Fruit fly (Drosophila melanogaster): ENCODE results near the gene Rim.

Gene Rim

DNA sequence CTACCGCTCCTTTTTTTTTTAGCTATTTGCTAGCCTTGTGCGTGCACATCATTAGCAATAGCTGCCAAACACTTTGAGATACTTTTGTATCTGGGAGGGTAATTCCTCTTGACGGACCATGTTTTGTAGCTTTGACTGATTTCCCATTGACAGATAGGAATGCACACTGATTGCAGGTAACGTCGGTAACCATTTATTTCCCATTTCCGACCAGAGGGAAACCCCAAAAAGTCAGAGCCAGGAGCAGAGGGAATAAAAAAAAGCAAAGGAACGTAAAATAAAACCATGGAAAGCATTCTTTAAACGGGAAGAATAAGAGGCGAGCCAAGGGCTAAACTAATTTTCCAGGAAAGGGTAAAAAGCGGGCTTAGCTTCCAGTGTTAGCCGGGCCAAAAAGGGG, 41.9 kb upstream of the Rim start:
- TF ChIP-seq CG2875 (GFP tag; optimal IDR thresholded peaks at IDR 0.05): no peak
- TF ChIP-seq Ets65A (GFP tag): peak; percentile 91
- TF ChIP-seq D19A (tag; optimal IDR thresholded peaks at IDR 0.05): no peak

DNA sequence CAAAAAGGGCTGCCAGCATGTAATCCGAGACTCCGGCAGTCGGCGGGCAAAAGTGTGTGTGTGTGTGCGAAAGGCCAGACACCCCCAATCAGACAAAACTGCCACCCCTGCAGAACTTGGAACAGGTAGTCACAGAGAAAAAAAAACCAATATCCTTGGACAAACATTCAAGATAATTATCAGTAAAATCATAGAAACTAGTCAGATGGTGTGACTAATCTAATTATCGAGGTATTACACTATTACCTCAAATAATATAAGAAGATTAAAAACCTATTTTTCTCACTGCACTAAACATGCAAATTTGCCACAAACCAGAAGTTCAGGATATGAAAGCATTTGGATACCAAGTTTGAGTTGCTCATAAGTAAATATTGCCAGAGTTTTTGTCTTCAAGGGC, 41.4 kb upstream of the Rim start:
- no peak for TF ChIP-seq hkb (optimal IDR thresholded peaks at IDR 0.05)
- TF ChIP-seq hkb (GFP tag; IDR thresholded peaks at IDR 0.05): no peak
- TF ChIP-seq CG15514 (GFP tag; optimal IDR thresholded peaks at IDR 0.05): no peak
- no peak for TF ChIP-seq CG13287 (GFP tag; IDR thresholded peaks at IDR 0.05; ENCODE audit: partially characterized antibody)
- peak; percentile 6 for TF ChIP-seq CG12391 (tag; optimal IDR thresholded peaks at IDR 0.05)
- no peak for TF ChIP-seq CG5180 (GFP tag; optimal IDR thresholded peaks at IDR 0.05)
- peak; percentile 42; the same call in 2 of the 3 replicates for TF ChIP-seq row (GFP tag; IDR thresholded peaks at IDR 0.05)
- no peak for TF ChIP-seq Vsx1 (GFP tag; optimal IDR thresholded peaks at IDR 0.05)
- TF ChIP-seq Med (GFP tag): peak; percentile 26
- TF ChIP-seq CG4854 (GFP tag; optimal IDR thresholded peaks at IDR 0.05): no peak
- no peak for TF ChIP-seq ssp (GFP tag; IDR thresholded peaks at IDR 0.05)
- TF ChIP-seq dpn (GFP tag; optimal IDR thresholded peaks at IDR 0.05): no peak
- TF ChIP-seq Xrp1 (GFP tag; IDR thresholded peaks at IDR 0.05): peak; percentile 47
- no peak for TF ChIP-seq CG3726 (GFP tag; IDR thresholded peaks at IDR 0.05)
- no peak for TF ChIP-seq z (GFP tag; IDR thresholded peaks at IDR 0.05)
- no peak for TF ChIP-seq CG4404 (GFP tag; IDR thresholded peaks at IDR 0.05)
- TF ChIP-seq CG8944 (GFP tag; optimal IDR thresholded peaks at IDR 0.05): no peak
- no peak for TF ChIP-seq NC2β (GFP tag; optimal IDR thresholded peaks at IDR 0.05)
- no peak for TF ChIP-seq CG7928 (GFP tag; optimal IDR thresholded peaks at IDR 0.05)
- no peak for TF ChIP-seq bowl (GFP tag; IDR thresholded peaks at IDR 0.05)
- no peak for TF ChIP-seq Deaf1 (tag; optimal IDR thresholded peaks at IDR 0.05)
- TF ChIP-seq CG4707 (GFP tag; optimal IDR thresholded peaks at IDR 0.05): no peak
- TF ChIP-seq Ravus (GFP tag; IDR thresholded peaks at IDR 0.05): no peak
- no peak for TF ChIP-seq fd3F (GFP tag; optimal IDR thresholded peaks at IDR 0.05)
- TF ChIP-seq klu (GFP tag; IDR thresholded peaks at IDR 0.05): no peak
- no peak for TF ChIP-seq Hr3 (GFP tag; optimal IDR thresholded peaks at IDR 0.05)
- peak; percentile 7 for TF ChIP-seq ATbp (GFP tag; optimal IDR thresholded peaks at IDR 0.05)
- no peak for TF ChIP-seq al (GFP tag; IDR thresholded peaks at IDR 0.05)
- no peak for TF ChIP-seq aop (GFP tag; IDR thresholded peaks at IDR 0.05)
- no peak for TF ChIP-seq ham (GFP tag; IDR thresholded peaks at IDR 0.05)
- TF ChIP-seq Sox102F (GFP tag; optimal IDR thresholded peaks at IDR 0.05): peak; percentile 0
- TF ChIP-seq CG2129 (GFP tag; IDR thresholded peaks at IDR 0.05; ENCODE audit: partially characterized antibody): no peak
- no peak for TF ChIP-seq CG10267 (tag; optimal IDR thresholded peaks at IDR 0.05)
- peak in 1 of 2 experiments; percentile 16 for TF ChIP-seq bsh (GFP tag; optimal IDR thresholded peaks at IDR 0.05)
- peak; percentile 4 for TF ChIP-seq CG17359 (tag; optimal IDR thresholded peaks at IDR 0.05)
- TF ChIP-seq CG8478 (optimal IDR thresholded peaks at IDR 0.05): no peak
- TF ChIP-seq tx (GFP tag; optimal IDR thresholded peaks at IDR 0.05): no peak
- no peak for TF ChIP-seq sob (GFP tag; IDR thresholded peaks at IDR 0.05)
- no peak for TF ChIP-seq Opbp (GFP tag; IDR thresholded peaks at IDR 0.05; ENCODE audit: partially characterized antibody)
- TF ChIP-seq CG2120 (GFP tag; optimal IDR thresholded peaks at IDR 0.05): peak; percentile 28
- no peak for TF ChIP-seq shn (GFP tag; optimal IDR thresholded peaks at IDR 0.05)
- TF ChIP-seq CG6272 (GFP tag; IDR thresholded peaks at IDR 0.05): no peak
- peak; percentile 2 for TF ChIP-seq Meics (GFP tag; optimal IDR thresholded peaks at IDR 0.05)
- no peak for TF ChIP-seq kay (GFP tag; optimal IDR thresholded peaks at IDR 0.05)
- TF ChIP-seq dmrt11E (tag; optimal IDR thresholded peaks at IDR 0.05): no peak
- peak; percentile 28 for TF ChIP-seq gem (tag; optimal IDR thresholded peaks at IDR 0.05)
- TF ChIP-seq gsb-n (tag; optimal IDR thresholded peaks at IDR 0.05): no peak
- TF ChIP-seq fd96Cb (tag; optimal IDR thresholded peaks at IDR 0.05): peak; percentile 0
